Fruit fly (Drosophila melanogaster): Measurements from ENCODE around the gene Alp11.

The Alp11 gene

DNA sequence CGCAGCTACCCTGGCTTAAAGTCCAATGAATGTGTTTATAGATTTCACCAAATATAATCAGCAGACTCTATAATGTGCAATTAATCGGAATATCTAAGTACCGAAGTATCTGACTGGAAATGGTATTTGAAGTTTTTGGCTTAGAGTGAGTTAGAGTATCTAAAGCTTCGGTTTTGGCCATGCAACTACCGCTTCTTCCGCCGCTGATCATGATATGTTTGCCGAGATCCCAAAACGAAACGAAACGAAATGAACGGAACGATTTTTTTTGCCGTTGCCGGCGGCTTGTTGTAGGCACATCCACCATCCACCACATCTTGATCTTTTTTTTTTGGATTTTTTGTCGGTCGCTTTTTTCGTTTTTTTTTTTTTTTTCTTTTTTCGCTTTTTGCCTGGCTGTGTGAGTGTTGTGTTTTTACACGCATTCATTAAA lies 35.5 kb downstream of the Alp11 start (continued):
- peak; percentile 77 for TF ChIP-seq ATbp (GFP tag; optimal IDR thresholded peaks at IDR 0.05)
- TF ChIP-seq shn (GFP tag; optimal IDR thresholded peaks at IDR 0.05): peak; percentile 64
- no peak for TF ChIP-seq HmgD (GFP tag; optimal IDR thresholded peaks at IDR 0.05)
- TF ChIP-seq CG4424 (GFP tag; optimal IDR thresholded peaks at IDR 0.05): peak; percentile 69
- TF ChIP-seq CG10147 (GFP tag; optimal IDR thresholded peaks at IDR 0.05): peak; percentile 69
- TF ChIP-seq Fer1 (GFP tag; optimal IDR thresholded peaks at IDR 0.05): peak; percentile 71
- peak; percentile 83 for TF ChIP-seq CoRest (tag; optimal IDR thresholded peaks at IDR 0.05)
- peak; percentile 35 for TF ChIP-seq CG5180 (GFP tag; optimal IDR thresholded peaks at IDR 0.05)
- peak; percentile 78 for TF ChIP-seq CG16779 (GFP tag; IDR thresholded peaks at IDR 0.05)
- TF ChIP-seq so (GFP tag; IDR thresholded peaks at IDR 0.05): peak; percentile 85
- TF ChIP-seq Bgb (GFP tag; IDR thresholded peaks at IDR 0.05; ENCODE audit: partially characterized antibody): no peak
- TF ChIP-seq CG17359 (tag; optimal IDR thresholded peaks at IDR 0.05): peak; percentile 83
- no peak for TF ChIP-seq dan (GFP tag; IDR thresholded peaks at IDR 0.05)
- TF ChIP-seq CrebB (tag; optimal IDR thresholded peaks at IDR 0.05): peak; percentile 54
- TF ChIP-seq z (GFP tag; IDR thresholded peaks at IDR 0.05): no peak
- TF ChIP-seq CG6654 (GFP tag; optimal IDR thresholded peaks at IDR 0.05): peak; percentile 29
- peak; percentile 64 for TF ChIP-seq pb (GFP tag; optimal IDR thresholded peaks at IDR 0.05)
- TF ChIP-seq Jarid2 (GFP tag; optimal IDR thresholded peaks at IDR 0.05): peak; percentile 37
- peak; percentile 4 for TF ChIP-seq Hey (tag; optimal IDR thresholded peaks at IDR 0.05)
- TF ChIP-seq CG1529 (GFP tag; optimal IDR thresholded peaks at IDR 0.05): peak; percentile 54
- no peak for TF ChIP-seq CG7963 (GFP tag; IDR thresholded peaks at IDR 0.05; ENCODE audit: partially characterized antibody)
- peak; percentile 48 for TF ChIP-seq gro (GFP tag; optimal IDR thresholded peaks at IDR 0.05)
- peak; percentile 57 for TF ChIP-seq CG9609 (GFP tag; optimal IDR thresholded peaks at IDR 0.05)
- TF ChIP-seq tgo (GFP tag; IDR thresholded peaks at IDR 0.05): peak; percentile 87
- TF ChIP-seq Neu2 (GFP tag; optimal IDR thresholded peaks at IDR 0.05; ENCODE audit: borderline replicate concordance): no peak
- TF ChIP-seq gce (GFP tag; IDR thresholded peaks at IDR 0.05): peak; percentile 71; the same call in 2 of the 3 replicates
- peak; percentile 58; the same call in 1 of the 2 replicates for TF ChIP-seq dimm (GFP tag; IDR thresholded peaks at IDR 0.05)
- TF ChIP-seq CG42726 (GFP tag; IDR thresholded peaks at IDR 0.05; ENCODE audit: partially characterized antibody): no peak
- no peak for TF ChIP-seq zen2 (GFP tag; IDR thresholded peaks at IDR 0.05; ENCODE audit: partially characterized antibody)
- peak; percentile 95 for TF ChIP-seq Med (GFP tag)
- TF ChIP-seq Doc3 (GFP tag; IDR thresholded peaks at IDR 0.05; ENCODE audit: partially characterized antibody): no peak
- no peak for TF ChIP-seq NC2β (GFP tag; optimal IDR thresholded peaks at IDR 0.05)
- no peak for TF ChIP-seq pita (GFP tag; optimal IDR thresholded peaks at IDR 0.05)
- TF ChIP-seq yki (optimal IDR thresholded peaks at IDR 0.05): no peak
- TF ChIP-seq HLH54F (GFP tag; optimal IDR thresholded peaks at IDR 0.05): peak; percentile 64
- peak; percentile 73 for TF ChIP-seq wor (GFP tag; IDR thresholded peaks at IDR 0.05)
- TF ChIP-seq lbe (GFP tag; optimal IDR thresholded peaks at IDR 0.05): peak; percentile 70
- TF ChIP-seq mirr (GFP tag; optimal IDR thresholded peaks at IDR 0.05): peak; percentile 25
- no peak for TF ChIP-seq Sin3A (optimal IDR thresholded peaks at IDR 0.05)
- peak; percentile 75; the same call in 2 of the 3 replicates for TF ChIP-seq jigr1 (GFP tag; IDR thresholded peaks at IDR 0.05)
- TF ChIP-seq Myb (GFP tag; optimal IDR thresholded peaks at IDR 0.05): peak; percentile 50
- peak; percentile 85 for TF ChIP-seq CG1603 (tag; optimal IDR thresholded peaks at IDR 0.05)
- peak; percentile 16 for TF ChIP-seq wek (GFP tag; optimal IDR thresholded peaks at IDR 0.05)
- no peak for TF ChIP-seq cad (GFP tag; optimal IDR thresholded peaks at IDR 0.05)
- TF ChIP-seq CG7786 (GFP tag; optimal IDR thresholded peaks at IDR 0.05): peak; percentile 53
- TF ChIP-seq CG4404 (GFP tag; IDR thresholded peaks at IDR 0.05): no peak
- TF ChIP-seq B-H2 (GFP tag; optimal IDR thresholded peaks at IDR 0.05): no peak
- peak; percentile 29 for TF ChIP-seq CG16815 (GFP tag; optimal IDR thresholded peaks at IDR 0.05)
- peak; percentile 40 for TF ChIP-seq D19B (GFP tag; optimal IDR thresholded peaks at IDR 0.05)
- TF ChIP-seq tna (GFP tag; IDR thresholded peaks at IDR 0.05; ENCODE audit: partially characterized antibody): no peak
- peak; percentile 71 for TF ChIP-seq CG11560 (tag; IDR thresholded peaks at IDR 0.05)

Data from whole organism, embryonic.